Fruit fly (Drosophila melanogaster): ENCODE results near the gene wupA.

Gene wupA

dm6 chrX:18116811-18117383 is at the start of gene wupA:
TSS of gene wupA (minus strand) at chrX:18116922.
- TF ChIP-seq sv (GFP tag; optimal IDR thresholded peaks at IDR 0.05) (no peak), Myc (optimal IDR thresholded peaks at IDR 0.05) (no peak), jim (GFP tag; optimal IDR thresholded peaks at IDR 0.05) (no peak), OdsH (GFP tag; optimal IDR thresholded peaks at IDR 0.05) (no peak), foxo (GFP tag; optimal IDR thresholded peaks at IDR 0.05) (no peak), sage (GFP tag; optimal IDR thresholded peaks at IDR 0.05) (no peak), rgr (GFP tag; optimal IDR thresholded peaks at IDR 0.05) (no peak), Dif (GFP tag; optimal IDR thresholded peaks at IDR 0.05; ENCODE audit: partially characterized antibody) (no peak), Abd-B (GFP tag; optimal IDR thresholded peaks at IDR 0.05) (no peak), Mio (GFP tag; optimal IDR thresholded peaks at IDR 0.05) (no peak), psq (GFP tag; optimal IDR thresholded peaks at IDR 0.05) (no peak), CG32264 (GFP tag; optimal IDR thresholded peaks at IDR 0.05) (no peak), CrebA (GFP tag; optimal IDR thresholded peaks at IDR 0.05; ENCODE audit: borderline replicate concordance) (no peak)

dm6 chrX:18158967-18159366 is 42.2 kb upstream of the wupA start:
- TF ChIP-seq Vsx2 (GFP tag; optimal IDR thresholded peaks at IDR 0.05; ENCODE audit: partially characterized antibody) (no peak), Dfd (GFP tag; optimal IDR thresholded peaks at IDR 0.05) (peak; percentile 4)

- no peak for TF ChIP-seq CG32264 (GFP tag; optimal IDR thresholded peaks at IDR 0.05)
- no peak for TF ChIP-seq sage (GFP tag; optimal IDR thresholded peaks at IDR 0.05)
- no peak for TF ChIP-seq Hr83 (GFP tag; optimal IDR thresholded peaks at IDR 0.05; ENCODE audit: poor library complexity, severe bottlenecking)
- no peak for TF ChIP-seq Sp1 (GFP tag; optimal IDR thresholded peaks at IDR 0.05)
- no peak for TF ChIP-seq Hnf4 (GFP tag; optimal IDR thresholded peaks at IDR 0.05)
- no peak for TF ChIP-seq woc (GFP tag; optimal IDR thresholded peaks at IDR 0.05)
- no peak for TF ChIP-seq GATAd (GFP tag; optimal IDR thresholded peaks at IDR 0.05)
- no peak for TF ChIP-seq jim (GFP tag; optimal IDR thresholded peaks at IDR 0.05)
- no peak for TF ChIP-seq dl (GFP tag; optimal IDR thresholded peaks at IDR 0.05; ENCODE audit: insufficient read depth in 1 of 2, partially characterized antibody in 2 of 2)
- no peak for TF ChIP-seq Abd-B (GFP tag; optimal IDR thresholded peaks at IDR 0.05)
- no peak for TF ChIP-seq dmrt93B (GFP tag; optimal IDR thresholded peaks at IDR 0.05)
- TF ChIP-seq Jra (GFP tag; optimal IDR thresholded peaks at IDR 0.05): no peak
- TF ChIP-seq psq (GFP tag; optimal IDR thresholded peaks at IDR 0.05): no peak
- TF ChIP-seq br (GFP tag; optimal IDR thresholded peaks at IDR 0.05): no peak
- no peak for TF ChIP-seq Vsx2 (GFP tag; optimal IDR thresholded peaks at IDR 0.05; ENCODE audit: partially characterized antibody)
- no peak for TF ChIP-seq sv (GFP tag; optimal IDR thresholded peaks at IDR 0.05)
- no peak for TF ChIP-seq Dif (GFP tag; optimal IDR thresholded peaks at IDR 0.05; ENCODE audit: partially characterized antibody)
- no peak for TF ChIP-seq foxo (GFP tag; optimal IDR thresholded peaks at IDR 0.05)
Measured at dm6 chrX:18154955-18155419, 38.3 kb upstream of the wupA start, which contains the start of gene Frq1. TSS of gene Frq1 (plus strand) at chrX:18155369.

dm6 chrX:18153001-18153400 is 36.3 kb upstream of the wupA start:
- no peak for TF ChIP-seq jim (GFP tag; optimal IDR thresholded peaks at IDR 0.05)
- no peak for TF ChIP-seq N (GFP tag; optimal IDR thresholded peaks at IDR 0.05)
- no peak for TF ChIP-seq dmrt93B (GFP tag; optimal IDR thresholded peaks at IDR 0.05)
- no peak for TF ChIP-seq Myc (optimal IDR thresholded peaks at IDR 0.05)
- no peak for TF ChIP-seq Hnf4 (GFP tag; optimal IDR thresholded peaks at IDR 0.05)
- TF ChIP-seq br (GFP tag; optimal IDR thresholded peaks at IDR 0.05): no peak
- no peak for TF ChIP-seq ey (GFP tag; optimal IDR thresholded peaks at IDR 0.05)
- no peak for TF ChIP-seq dl (GFP tag; optimal IDR thresholded peaks at IDR 0.05; ENCODE audit: insufficient read depth in 1 of 2, partially characterized antibody in 2 of 2)
- no peak for TF ChIP-seq CrebA (GFP tag; optimal IDR thresholded peaks at IDR 0.05; ENCODE audit: borderline replicate concordance)
- TF ChIP-seq CG32264 (GFP tag; optimal IDR thresholded peaks at IDR 0.05): no peak

dm6 chrX:18151323-18151722 is 34.6 kb upstream of the wupA start:
- TF ChIP-seq usp (GFP tag; optimal IDR thresholded peaks at IDR 0.05) (no peak), HLH106 (tag; optimal IDR thresholded peaks at IDR 0.05) (no peak), br (GFP tag; optimal IDR thresholded peaks at IDR 0.05) (no peak), psq (GFP tag; optimal IDR thresholded peaks at IDR 0.05) (no peak), lola (GFP tag; optimal IDR thresholded peaks at IDR 0.05) (no peak), h (GFP tag; optimal IDR thresholded peaks at IDR 0.05) (no peak), Dfd (GFP tag; optimal IDR thresholded peaks at IDR 0.05) (no peak), Jra (GFP tag; optimal IDR thresholded peaks at IDR 0.05) (no peak), CG9705 (GFP tag; optimal IDR thresholded peaks at IDR 0.05) (no peak), ey (GFP tag; optimal IDR thresholded peaks at IDR 0.05) (no peak), rgr (GFP tag; optimal IDR thresholded peaks at IDR 0.05) (no peak), Hr78 (GFP tag; optimal IDR thresholded peaks at IDR 0.05) (no peak), Abd-B (GFP tag; optimal IDR thresholded peaks at IDR 0.05) (no peak), tai (GFP tag; optimal IDR thresholded peaks at IDR 0.05) (no peak), CG32264 (GFP tag; optimal IDR thresholded peaks at IDR 0.05) (no peak), sage (GFP tag; optimal IDR thresholded peaks at IDR 0.05) (no peak), GATAd (GFP tag; optimal IDR thresholded peaks at IDR 0.05) (no peak)

Measured in whole organism, wandering third instar larva.